Worm (Caenorhabditis elegans): ENCODE data around the gene far-4.

DNA sequence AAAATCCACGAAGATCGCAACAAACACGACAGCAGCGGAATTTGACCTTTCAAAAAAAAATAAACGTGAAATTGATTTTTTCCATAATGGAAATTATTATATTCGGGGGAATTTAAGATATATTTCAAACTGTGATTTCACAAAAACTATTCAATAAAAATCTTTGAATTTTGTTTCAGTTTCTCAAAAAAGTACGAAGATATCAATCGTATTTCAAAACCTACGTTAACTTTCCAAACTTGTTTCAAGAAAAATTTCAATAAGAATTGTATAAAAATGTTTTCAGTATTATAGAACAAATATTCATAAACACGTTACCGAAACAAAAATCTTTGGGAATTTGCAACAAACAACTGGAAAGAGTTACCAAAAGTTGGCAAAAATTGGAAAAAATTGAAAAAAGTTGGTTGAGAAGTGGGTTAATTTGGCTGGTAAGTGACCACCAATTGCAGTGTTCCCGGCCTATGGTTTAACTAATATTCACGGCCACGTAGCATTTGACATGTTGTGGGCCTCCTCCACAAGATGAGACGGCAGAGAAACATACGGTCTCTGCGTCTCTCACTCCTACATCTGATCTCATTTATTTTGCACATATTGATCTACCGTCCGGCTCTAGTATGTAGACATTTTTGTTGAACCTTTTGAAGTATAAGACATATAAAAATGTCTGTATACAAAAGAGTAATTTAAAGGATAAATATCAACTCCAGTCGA lies 48.5 kb downstream of the far-4 start, which contains the start of the genes T16G1.9 and T16G1.18:
- TF ChIP-seq irx-1 (tag; optimal IDR thresholded peaks at IDR 0.05) (no peak), ceh-82 (tag; optimal IDR thresholded peaks at IDR 0.05) (peak in 2 of 3 experiments; percentile 21 to 47), snpc-4 (tag; optimal IDR thresholded peaks at IDR 0.05) (no peak), mep-1 (tag; optimal IDR thresholded peaks at IDR 0.05) (peak; percentile 43)

Measured in whole organism, L1 larva.